Worm (Caenorhabditis elegans): Measurements from ENCODE around the gene nspa-8.
A peak's percentile ranks its signal among the peaks of the same experiment; 100 is the strongest.

Gene nspa-8

ce11 chrV:14830267-14831175 is 3.7 kb upstream of the nspa-8 start:
- TF ChIP-seq alr-1 (tag; optimal IDR thresholded peaks at IDR 0.05): no peak
- peak; percentile 26 for TF ChIP-seq ceh-16 (tag; optimal IDR thresholded peaks at IDR 0.05)
- TF ChIP-seq unc-62 (GFP tag; optimal IDR thresholded peaks at IDR 0.05): no peak
- TF ChIP-seq fos-1 (tag; optimal IDR thresholded peaks at IDR 0.05): peak; percentile 91
- no peak for TF ChIP-seq mdl-1 (tag; optimal IDR thresholded peaks at IDR 0.05)
- no peak for TF ChIP-seq lin-13 (GFP tag; optimal IDR thresholded peaks at IDR 0.05)
- no peak for TF ChIP-seq blmp-1 (tag; optimal IDR thresholded peaks at IDR 0.05; ENCODE audit: insufficient read depth)
- TF ChIP-seq elt-3 (tag; optimal IDR thresholded peaks at IDR 0.05): no peak
- no peak for TF ChIP-seq ztf-4 (tag; optimal IDR thresholded peaks at IDR 0.05)
- no peak for TF ChIP-seq egl-27 (tag; optimal IDR thresholded peaks at IDR 0.05)
- peak; percentile 24 for TF ChIP-seq skn-1 (tag; optimal IDR thresholded peaks at IDR 0.05)
- no peak for TF ChIP-seq unc-55 (GFP tag; optimal IDR thresholded peaks at IDR 0.05)
- TF ChIP-seq ztf-11 (tag; optimal IDR thresholded peaks at IDR 0.05): no peak
- TF ChIP-seq sma-3 (GFP tag; optimal IDR thresholded peaks at IDR 0.05): peak; percentile 5
- TF ChIP-seq sma-9 (GFP tag; optimal IDR thresholded peaks at IDR 0.05): peak; percentile 65
- TF ChIP-seq sma-9 (tag; optimal IDR thresholded peaks at IDR 0.05): no peak
- peak; percentile 70 for TF ChIP-seq crh-2 (tag; optimal IDR thresholded peaks at IDR 0.05)

- TF ChIP-seq snpc-4 (tag; optimal IDR thresholded peaks at IDR 0.05): no peak
- no peak for TF ChIP-seq Y55F3AM.14 (GFP tag; optimal IDR thresholded peaks at IDR 0.05)
- no peak for TF ChIP-seq lin-13 (GFP tag; optimal IDR thresholded peaks at IDR 0.05)
- no peak for TF ChIP-seq lin-11 (tag; optimal IDR thresholded peaks at IDR 0.05)
- no peak for TF ChIP-seq R02D3.7 (tag; optimal IDR thresholded peaks at IDR 0.05)
- TF ChIP-seq sma-3 (GFP tag; optimal IDR thresholded peaks at IDR 0.05): no peak
- no peak for TF ChIP-seq ceh-82 (tag; optimal IDR thresholded peaks at IDR 0.05)
- no peak for TF ChIP-seq blmp-1 (tag; optimal IDR thresholded peaks at IDR 0.05; ENCODE audit: insufficient read depth)
- no peak for TF ChIP-seq F13H6.1 (tag; optimal IDR thresholded peaks at IDR 0.05)
- no peak for TF ChIP-seq ztf-1 (GFP tag; conservative IDR thresholded peaks at IDR 0.05)
- no peak for TF ChIP-seq nhr-21 (tag; optimal IDR thresholded peaks at IDR 0.05)
- TF ChIP-seq ztf-11 (tag; optimal IDR thresholded peaks at IDR 0.05): no peak
- TF ChIP-seq lsy-2 (tag; optimal IDR thresholded peaks at IDR 0.05): no peak
- TF ChIP-seq ZK546.5 (tag; optimal IDR thresholded peaks at IDR 0.05): no peak
- no peak for TF ChIP-seq nhr-23 (tag; optimal IDR thresholded peaks at IDR 0.05)
Measured at ce11 chrV:14828407-14828806, 1.6 kb upstream of the nspa-8 start.

- TF ChIP-seq blmp-1 (tag; optimal IDR thresholded peaks at IDR 0.05; ENCODE audit: insufficient read depth) (no peak), unc-39 (tag; optimal IDR thresholded peaks at IDR 0.05) (no peak), ceh-82 (tag; optimal IDR thresholded peaks at IDR 0.05) (no peak), snpc-4 (tag; optimal IDR thresholded peaks at IDR 0.05) (no peak), ZK546.5 (tag; optimal IDR thresholded peaks at IDR 0.05) (no peak), mdl-1 (tag; optimal IDR thresholded peaks at IDR 0.05) (no peak), nhr-77 (tag; optimal IDR thresholded peaks at IDR 0.05) (no peak), aly-2 (tag; optimal IDR thresholded peaks at IDR 0.05) (no peak), fos-1 (tag; optimal IDR thresholded peaks at IDR 0.05) (no peak), elt-3 (tag; optimal IDR thresholded peaks at IDR 0.05) (no peak), lsy-2 (tag; optimal IDR thresholded peaks at IDR 0.05) (no peak), ama-1 (optimal IDR thresholded peaks at IDR 0.05) (no peak), nhr-10 (tag; optimal IDR thresholded peaks at IDR 0.05) (no peak), elt-1 (tag; optimal IDR thresholded peaks at IDR 0.05) (no peak), nhr-21 (tag; optimal IDR thresholded peaks at IDR 0.05) (no peak), alr-1 (tag; optimal IDR thresholded peaks at IDR 0.05) (no peak), nhr-237 (tag; optimal IDR thresholded peaks at IDR 0.05) (no peak)
Measured at ce11 chrV:14824124-14824523, 2.7 kb downstream of the nspa-8 start, which contains the start of gene W06A7.4. W06A7.4 (plus strand) TSS chrV:14824424.

ce11 chrV:14821553-14821952 is 5.3 kb downstream of the nspa-8 start, which contains the start of gene W06A7.2:
W06A7.2 (plus strand) TSS chrV:14821853.
- TF ChIP-seq nhr-10 (tag; optimal IDR thresholded peaks at IDR 0.05): no peak
- TF ChIP-seq gmeb-1 (tag; optimal IDR thresholded peaks at IDR 0.05): no peak
- TF ChIP-seq ceh-16 (tag; optimal IDR thresholded peaks at IDR 0.05): no peak
- TF ChIP-seq ama-1 (optimal IDR thresholded peaks at IDR 0.05): no peak

All from whole organism, L2 larva.